Worm (Caenorhabditis elegans): ENCODE measurements around the gene cng-1.

Gene cng-1

DNA sequence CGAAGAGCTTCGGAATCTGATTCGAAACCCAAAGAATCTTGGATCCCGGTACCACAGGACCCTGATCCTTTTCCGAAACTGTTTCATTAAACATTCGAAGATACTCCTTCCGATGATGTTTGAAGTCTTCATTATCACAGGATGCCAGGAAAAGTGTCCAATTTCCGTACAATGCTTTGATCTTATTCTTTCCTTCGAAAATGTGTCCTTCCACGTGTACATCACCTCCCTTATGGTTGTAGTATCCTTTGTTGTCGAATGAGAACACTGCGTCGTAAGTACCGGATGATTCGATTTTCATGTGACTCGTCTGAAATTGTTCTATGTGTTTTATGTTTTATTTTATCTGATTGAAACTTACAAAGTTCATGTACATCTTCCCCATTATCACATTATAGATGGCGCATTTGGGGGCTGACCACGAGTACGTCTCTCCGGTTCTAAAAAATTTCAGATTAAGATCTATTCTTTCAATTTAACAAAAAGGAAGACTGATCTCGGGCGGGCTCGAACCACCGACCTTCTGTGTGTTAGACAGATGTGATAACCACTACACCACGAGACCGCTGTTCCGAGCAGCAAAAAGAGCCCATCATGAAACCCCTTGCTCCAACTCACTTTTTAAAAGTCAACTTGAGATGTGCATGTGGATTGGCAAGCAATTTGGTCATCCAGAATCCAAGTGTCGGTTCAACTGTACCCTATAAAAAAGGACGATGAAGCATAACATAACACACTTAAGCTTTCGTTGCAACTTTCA is 18.6 kb downstream of the cng-1 start:
- TF ChIP-seq hlh-30 (tag; optimal IDR thresholded peaks at IDR 0.05; ENCODE audit: insufficient read depth), result no peak

- TF ChIP-seq ztf-16 (tag; optimal IDR thresholded peaks at IDR 0.05) (no peak), hlh-15 (tag; optimal IDR thresholded peaks at IDR 0.05) (no peak), hlh-13 (GFP tag; optimal IDR thresholded peaks at IDR 0.05) (no peak), madf-2 (tag; optimal IDR thresholded peaks at IDR 0.05) (no peak), hlh-8 (tag; optimal IDR thresholded peaks at IDR 0.05) (no peak)
Measured at ce11 chrV:15011560-15011959, 19.7 kb downstream of the cng-1 start, which contains the start of gene nmr-2. Gene nmr-2 (minus strand): TSS chrV:15011660.

DNA sequence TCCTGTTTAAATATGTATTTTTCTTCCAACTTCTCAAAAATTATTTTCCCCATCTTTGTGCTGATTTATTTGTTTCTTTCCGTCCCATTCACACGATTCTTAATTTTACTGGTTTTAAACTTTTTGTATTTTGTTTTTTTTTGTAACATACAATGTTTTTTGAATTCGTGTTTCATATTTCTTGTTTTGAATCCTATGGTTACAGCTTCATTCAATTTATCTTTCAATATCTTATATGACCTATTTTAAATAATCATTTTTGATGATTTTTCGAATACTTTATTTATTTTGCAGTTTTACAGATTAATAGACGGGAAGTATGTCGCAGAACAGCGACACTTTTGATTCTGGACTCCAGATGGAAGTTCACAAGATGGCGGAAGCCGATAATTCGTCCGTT is 26.5 kb downstream of the cng-1 start, which contains the start of gene hrde-2:
TSS of gene hrde-2 (plus strand) at position 301 of the 400 bp plus-strand sequence.
- TF ChIP-seq K09A11.1 (tag; optimal IDR thresholded peaks at IDR 0.05; ENCODE audit: insufficient read depth), result no peak
- TF ChIP-seq pros-1 (tag; optimal IDR thresholded peaks at IDR 0.05), result no peak
- TF ChIP-seq fax-1 (tag; optimal IDR thresholded peaks at IDR 0.05), result no peak
- no peak for TF ChIP-seq ceh-30 (tag; optimal IDR thresholded peaks at IDR 0.05)
- TF ChIP-seq ztf-16 (tag; optimal IDR thresholded peaks at IDR 0.05), result no peak
- TF ChIP-seq dve-1 (tag; optimal IDR thresholded peaks at IDR 0.05), result no peak
- TF ChIP-seq unc-42 (tag; optimal IDR thresholded peaks at IDR 0.05), result no peak
- no peak for TF ChIP-seq ceh-31 (tag; optimal IDR thresholded peaks at IDR 0.05)
- TF ChIP-seq sox-4 (tag; optimal IDR thresholded peaks at IDR 0.05), result no peak
- no peak for TF ChIP-seq odd-2 (tag; optimal IDR thresholded peaks at IDR 0.05)
- no peak for TF ChIP-seq pag-3 (tag; optimal IDR thresholded peaks at IDR 0.05; ENCODE audit: borderline replicate concordance)
- TF ChIP-seq ref-2 (tag; optimal IDR thresholded peaks at IDR 0.05), result no peak
- no peak for TF ChIP-seq hlh-15 (tag; optimal IDR thresholded peaks at IDR 0.05)
- TF ChIP-seq fkh-10 (GFP tag; optimal IDR thresholded peaks at IDR 0.05), result no peak
- no peak for TF ChIP-seq dmd-4 (tag; optimal IDR thresholded peaks at IDR 0.05; ENCODE audit: borderline replicate concordance)
- TF ChIP-seq unc-86 (tag; optimal IDR thresholded peaks at IDR 0.05), result no peak
- TF ChIP-seq pha-2 (tag; optimal IDR thresholded peaks at IDR 0.05), result no peak

DNA sequence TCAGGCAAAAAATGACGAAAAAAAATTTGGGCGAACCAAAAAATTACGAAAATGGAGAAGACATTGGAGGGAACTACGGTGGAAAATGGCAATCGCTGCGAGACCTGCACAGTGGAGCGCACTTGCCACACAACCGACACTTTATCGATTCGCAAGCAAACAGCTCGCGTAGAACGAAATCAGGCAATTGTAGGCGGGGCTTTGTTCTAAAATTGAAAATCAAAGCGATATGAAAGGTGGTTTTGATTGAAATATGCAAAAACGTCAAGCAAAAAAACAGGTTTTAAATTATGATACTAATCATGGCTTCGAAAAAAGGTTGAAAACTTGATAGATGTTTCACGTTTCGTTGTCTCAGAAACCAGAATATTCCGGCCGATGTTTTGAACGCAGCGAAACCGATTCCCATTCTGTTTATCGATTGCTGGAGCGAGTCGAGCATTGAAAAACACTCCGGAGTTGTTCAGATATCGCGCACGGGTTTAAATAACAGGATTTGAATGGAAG is 29.0 kb downstream of the cng-1 start, which contains the start of the genes fib-1 and mut-15:
TSS of gene fib-1 (minus strand) at position 40 of the 507 bp plus-strand sequence.
TSS of gene mut-15 (plus strand) at position 360 of the 507 bp plus-strand sequence.
- TF ChIP-seq hlh-15 (tag; optimal IDR thresholded peaks at IDR 0.05) (peak; percentile 77), ahr-1 (tag; optimal IDR thresholded peaks at IDR 0.05) (peak; percentile 81), pax-1 (tag; optimal IDR thresholded peaks at IDR 0.05) (peak; percentile 60), mec-3 (tag; optimal IDR thresholded peaks at IDR 0.05; ENCODE audit: borderline replicate concordance) (peak; percentile 94), tbx-2 (tag; optimal IDR thresholded peaks at IDR 0.05) (peak; percentile 98), ceh-22 (tag; optimal IDR thresholded peaks at IDR 0.05) (no peak), ceh-34 (tag; optimal IDR thresholded peaks at IDR 0.05) (peak; percentile 96), K09A11.1 (tag; optimal IDR thresholded peaks at IDR 0.05; ENCODE audit: insufficient read depth) (peak; percentile 41), ceh-24 (tag; optimal IDR thresholded peaks at IDR 0.05) (no peak), lin-11 (tag; optimal IDR thresholded peaks at IDR 0.05) (no peak), ceh-48 (tag; optimal IDR thresholded peaks at IDR 0.05) (peak; percentile 95), pha-4 (tag; optimal IDR thresholded peaks at IDR 0.05) (no peak), ceh-19 (GFP tag; optimal IDR thresholded peaks at IDR 0.05) (peak; percentile 66), ceh-30 (tag; optimal IDR thresholded peaks at IDR 0.05) (no peak), pqm-1 (tag; optimal IDR thresholded peaks at IDR 0.05) (peak; percentile 82), F13H6.1 (tag; optimal IDR thresholded peaks at IDR 0.05) (peak; percentile 88), ceh-6 (GFP tag; optimal IDR thresholded peaks at IDR 0.05) (peak; percentile 30), C08G9.2 (tag; optimal IDR thresholded peaks at IDR 0.05) (peak; percentile 97), pha-2 (tag; optimal IDR thresholded peaks at IDR 0.05) (peak; percentile 51), eyg-1 (tag; optimal IDR thresholded peaks at IDR 0.05) (peak; percentile 67), ceh-2 (tag; optimal IDR thresholded peaks at IDR 0.05) (peak; percentile 95), pros-1 (tag; optimal IDR thresholded peaks at IDR 0.05) (peak; percentile 3), sox-2 (GFP tag; IDR thresholded peaks at IDR 0.05) (no peak), ceh-9 (tag; optimal IDR thresholded peaks at IDR 0.05) (no peak), ttx-3 (tag; optimal IDR thresholded peaks at IDR 0.05) (peak; percentile 45), ceh-45 (GFP tag; IDR thresholded peaks at IDR 0.05) (0 out of 2 replicates have a peak, but pooled peaks have one; percentile 18), syd-9 (tag; optimal IDR thresholded peaks at IDR 0.05) (peak; percentile 76), sox-4 (tag; optimal IDR thresholded peaks at IDR 0.05) (peak; percentile 21), gmeb-2 (tag; optimal IDR thresholded peaks at IDR 0.05) (no peak), dmd-4 (tag; optimal IDR thresholded peaks at IDR 0.05; ENCODE audit: borderline replicate concordance) (peak; percentile 19), ztf-16 (tag; optimal IDR thresholded peaks at IDR 0.05) (peak; percentile 89)

All from whole organism, late embryonic.